Worm (Caenorhabditis elegans): ENCODE results near the gene decr-1.2.

Gene decr-1.2

ce11 chrII:8570977-8571376, 25.6 kb downstream of the decr-1.2 start, which contains the start of gene bcs-1 (continued):
- TF ChIP-seq K11D2.4 (GFP tag; IDR thresholded peaks at IDR 0.05) (no peak), hsf-1 (GFP tag; IDR thresholded peaks at IDR 0.05) (no peak), xnd-1 (tag; optimal IDR thresholded peaks at IDR 0.05) (no peak), nhr-179 (tag; optimal IDR thresholded peaks at IDR 0.05) (no peak), attf-6 (GFP tag; IDR thresholded peaks at IDR 0.05) (peak; percentile 42), ceh-40 (GFP tag; IDR thresholded peaks at IDR 0.05) (no peak), snpc-1.1 (tag; optimal IDR thresholded peaks at IDR 0.05; ENCODE audit: insufficient read depth) (peak; percentile 36), gei-17 (GFP tag; optimal IDR thresholded peaks at IDR 0.05) (no peak), C17E4.6 (GFP tag; IDR thresholded peaks at IDR 0.05) (0 out of 2 replicates have a peak, but pooled peaks have one; percentile 14), F55B11.4 (tag; optimal IDR thresholded peaks at IDR 0.05; ENCODE audit: borderline replicate concordance, insufficient read depth) (no peak), madf-6 (GFP tag; IDR thresholded peaks at IDR 0.05) (peak; percentile 70; the same call in 1 of the 2 replicates), lsl-1 (GFP tag; optimal IDR thresholded peaks at IDR 0.05) (peak; percentile 26), F33H1.4 (GFP tag; IDR thresholded peaks at IDR 0.05) (peak; percentile 19), snpc-4 (GFP tag; optimal IDR thresholded peaks at IDR 0.05) (peak; percentile 28), snpc-4 (tag; optimal IDR thresholded peaks at IDR 0.05) (no peak), repo-1 (tag; optimal IDR thresholded peaks at IDR 0.05) (no peak), bed-1 (GFP tag; IDR thresholded peaks at IDR 0.05) (no peak)

ce11 chrII:8573044-8573443, 27.6 kb downstream of the decr-1.2 start, which contains the start of gene F54C9.7:
Gene F54C9.7, plus strand, starts transcription at chrII:8573344.
- TF ChIP-seq lin-40 (tag; optimal IDR thresholded peaks at IDR 0.05) (no peak), F39B2.1 (GFP tag; IDR thresholded peaks at IDR 0.05) (no peak), ceh-79 (tag; optimal IDR thresholded peaks at IDR 0.05) (no peak), lag-1 (GFP tag; IDR thresholded peaks at IDR 0.05) (no peak), ceh-40 (GFP tag; IDR thresholded peaks at IDR 0.05) (no peak), mes-4 (tag; optimal IDR thresholded peaks at IDR 0.05) (no peak), nhr-27 (tag; optimal IDR thresholded peaks at IDR 0.05) (no peak), hlh-12 (tag; optimal IDR thresholded peaks at IDR 0.05) (no peak), nhr-90 (tag; optimal IDR thresholded peaks at IDR 0.05) (no peak), hsf-1 (GFP tag; IDR thresholded peaks at IDR 0.05) (no peak), Y95B8A.8 (GFP tag; IDR thresholded peaks at IDR 0.05) (no peak), ets-4 (GFP tag; optimal IDR thresholded peaks at IDR 0.05) (no peak), B0261.1 (tag; optimal IDR thresholded peaks at IDR 0.05) (no peak), bed-1 (GFP tag; IDR thresholded peaks at IDR 0.05) (no peak), athp-1 (tag; optimal IDR thresholded peaks at IDR 0.05) (no peak), nhr-179 (tag; optimal IDR thresholded peaks at IDR 0.05) (no peak), repo-1 (tag; optimal IDR thresholded peaks at IDR 0.05) (no peak), dox-1 (GFP tag; IDR thresholded peaks at IDR 0.05) (no peak)

ce11 chrII:8575184-8575583, 29.8 kb downstream of the decr-1.2 start, which contains the start of gene puf-5:
Gene puf-5, plus strand, starts transcription at chrII:8575541.
- TF ChIP-seq B0336.3 (GFP tag; IDR thresholded peaks at IDR 0.05) = no peak
- TF ChIP-seq tlf-1 (GFP tag; optimal IDR thresholded peaks at IDR 0.05) = peak; percentile 25
- TF ChIP-seq hsf-1 (GFP tag; IDR thresholded peaks at IDR 0.05) = peak; percentile 65; the same call in 1 of the 2 replicates
- no peak for TF ChIP-seq sea-2 (GFP tag; IDR thresholded peaks at IDR 0.05)
- no peak for TF ChIP-seq nfya-2 (GFP tag; IDR thresholded peaks at IDR 0.05)
- TF ChIP-seq ztf-28 (GFP tag; IDR thresholded peaks at IDR 0.05) = no peak
- TF ChIP-seq bed-1 (GFP tag; IDR thresholded peaks at IDR 0.05) = no peak
- TF ChIP-seq ceh-27 (GFP tag; optimal IDR thresholded peaks at IDR 0.05) = no peak
- peak; percentile 21 for TF ChIP-seq snpc-4 (GFP tag; optimal IDR thresholded peaks at IDR 0.05)
- peak in 1 of 4 experiments; percentile 22 for TF ChIP-seq snpc-4 (tag; optimal IDR thresholded peaks at IDR 0.05)
- no peak for TF ChIP-seq egl-18 (GFP tag; IDR thresholded peaks at IDR 0.05)
- TF ChIP-seq dpl-1 (GFP tag; optimal IDR thresholded peaks at IDR 0.05) = peak; percentile 63
- TF ChIP-seq madf-8 (GFP tag; conservative IDR thresholded peaks at IDR 0.05) = peak; percentile 88
- no peak for TF ChIP-seq ztf-3 (GFP tag; optimal IDR thresholded peaks at IDR 0.05)
- TF ChIP-seq lin-54 (GFP tag; optimal IDR thresholded peaks at IDR 0.05) = peak; percentile 44
- TF ChIP-seq nhr-120 (GFP tag; IDR thresholded peaks at IDR 0.05) = no peak
- peak; percentile 94 for TF ChIP-seq madf-6 (GFP tag; IDR thresholded peaks at IDR 0.05)
- TF ChIP-seq tbp1 (GFP tag; optimal IDR thresholded peaks at IDR 0.05) = peak; percentile 15
- peak in 1 of 3 experiments; percentile 2 for TF ChIP-seq lin-35 (GFP tag; optimal IDR thresholded peaks at IDR 0.05)
- peak; percentile 17 for TF ChIP-seq snpc-1.3 (tag; optimal IDR thresholded peaks at IDR 0.05; ENCODE audit: insufficient read depth)
- 0 out of 2 replicates have a peak, but pooled peaks have one; percentile 41 for TF ChIP-seq ekl-4 (GFP tag; IDR thresholded peaks at IDR 0.05)

Measured in whole organism, young adult.